Worm (Caenorhabditis elegans) whole organism, L3 larva: ENCODE data around the gene F54D10.5.
"Not testable (repeated sequence)": the region's sequence is repeated elsewhere in the genome, so short reads cannot be mapped to it uniquely, and the experiment has no call there.

Experiments used
- aly-2 ChIP-seq: fragments of 150-350 bp; optimal IDR thresholded peaks from 2 replicates; lab custom pipeline; 2014; ENCODE audit warnings: missing biosample characterization, missing genetic modification characterization
- ama-1 ChIP-seq: fragments of 150-350 bp; optimal IDR thresholded peaks from 2 replicates; lab custom pipeline; 2018
- ceh-28 ChIP-seq: fragments of 150-350 bp; optimal IDR thresholded peaks from 2 replicates; lab custom pipeline; 2014; ENCODE audit warnings: missing biosample characterization, missing genetic modification reagents, missing genetic modification characterization
- daf-12 ChIP-seq: fragments of 150-350 bp; optimal IDR thresholded peaks from 2 replicates; lab custom pipeline; 2014; ENCODE audit warnings: missing biosample characterization, missing genetic modification reagents, missing genetic modification characterization
- mdl-1 ChIP-seq: fragments of 150-350 bp; optimal IDR thresholded peaks from 2 replicates; lab custom pipeline; 2014; ENCODE audit warnings: missing biosample characterization, missing genetic modification characterization
- nfya-1 ChIP-seq: sonication (generic microtip); optimal IDR thresholded peaks from 2 replicates; lab custom pipeline; 2017; ENCODE audit warnings: missing genetic modification characterization, mild to moderate bottlenecking, missing compliant biosample characterization, antibody characterized with exemption, moderate library complexity; ENCODE audit not compliant: insufficient read depth
- nhr-237 ChIP-seq: fragments of 150-350 bp; optimal IDR thresholded peaks from 2 replicates; lab custom pipeline; 2014; ENCODE audit warnings: missing biosample characterization, missing genetic modification characterization
- pha-4 ChIP-seq: fragments of 150-350 bp; optimal IDR thresholded peaks from 2 replicates; lab custom pipeline; 2014; ENCODE audit warnings: missing biosample characterization, missing genetic modification reagents, missing genetic modification characterization
- skn-1 ChIP-seq: fragments of 150-350 bp; optimal IDR thresholded peaks from 2 replicates; lab custom pipeline; 2014; ENCODE audit warnings: missing biosample characterization, missing genetic modification characterization
- unc-62 ChIP-seq: fragments of 150-350 bp; sonication (generic microtip); optimal IDR thresholded peaks from 4 replicates; lab custom pipeline; 2014; ENCODE audit warnings: missing biosample characterization, missing genetic modification reagents, missing genetic modification characterization
- zag-1 ChIP-seq: fragments of 150-350 bp; optimal IDR thresholded peaks from 2 replicates; lab custom pipeline; 2014; ENCODE audit warnings: missing biosample characterization, missing genetic modification characterization
- ztf-11 ChIP-seq: fragments of 150-350 bp; optimal IDR thresholded peaks from 2 replicates; lab custom pipeline; 2014; ENCODE audit warnings: missing biosample characterization, missing genetic modification characterization
- ztf-4 ChIP-seq: fragments of 150-350 bp; optimal IDR thresholded peaks from 2 replicates; lab custom pipeline; 2014; ENCODE audit warnings: missing biosample characterization, missing genetic modification characterization

- TF ChIP-seq pha-4 (tag; lab: Kevin White, UChicago); unc-62; daf-12; ztf-11 (tag; lab: Kevin White, UChicago); ceh-28; skn-1 (tag; lab: Kevin White, UChicago); ama-1 (lab: Kevin White, UChicago); aly-2 (tag; lab: Kevin White, UChicago); zag-1 (tag; lab: Kevin White, UChicago); mdl-1 (tag; lab: Kevin White, UChicago); nfya-1 (tag; lab: Kevin White, UChicago); ztf-4; nhr-237 (tag; lab: Kevin White, UChicago): not testable (repeated sequence)
These were observed 8.4 kb upstream of the F54D10.5 start, which contains the start of gene fbxa-24 for ce11 chrII:3816251-3816849.
